Worm (Caenorhabditis elegans) whole organism, late embryonic: Measurements from ENCODE around the gene F35H8.12.

Source experiments
- C08G9.2 ChIP-seq: sonication (generic microtip); optimal IDR thresholded peaks from 2 replicates; lab custom pipeline; 2016; ENCODE audit warnings: mild to moderate bottlenecking, missing genetic modification characterization, moderate library complexity, missing compliant biosample characterization
- K02D7.2 ChIP-seq: sonication (generic microtip); optimal IDR thresholded peaks from 2 replicates; lab custom pipeline; 2017; ENCODE audit warnings: mild to moderate bottlenecking, missing genetic modification characterization, missing compliant biosample characterization
- ahr-1 ChIP-seq: sonication (generic microtip); optimal IDR thresholded peaks from 2 replicates; lab custom pipeline; 2016; ENCODE audit warnings: missing genetic modification characterization, missing compliant biosample characterization
- ama-1 ChIP-seq: fragments of 150-350 bp; optimal IDR thresholded peaks from 2 replicates; lab custom pipeline; 2014
- ceh-14 ChIP-seq: sonication (generic microtip); optimal IDR thresholded peaks from 2 replicates; lab custom pipeline; 2016; ENCODE audit warnings: missing genotype, missing genetic modification characterization, missing compliant biosample characterization
- ceh-2 ChIP-seq: sonication (generic microtip); optimal IDR thresholded peaks from 2 replicates; lab custom pipeline; 2016; ENCODE audit warnings: missing genotype, missing genetic modification characterization, missing compliant biosample characterization
- ceh-22 ChIP-seq: sonication (generic microtip); optimal IDR thresholded peaks from 2 replicates; lab custom pipeline; 2017; ENCODE audit warnings: missing biosample characterization, missing genetic modification characterization
- ceh-31 ChIP-seq: sonication (generic microtip); optimal IDR thresholded peaks from 2 replicates; lab custom pipeline; 2016; ENCODE audit warnings: missing genetic modification characterization, missing compliant biosample characterization
- ceh-34 ChIP-seq: sonication (generic microtip); optimal IDR thresholded peaks from 2 replicates; lab custom pipeline; 2016; ENCODE audit warnings: mild to moderate bottlenecking, missing genetic modification characterization, missing compliant biosample characterization
- ceh-48 ChIP-seq: sonication (generic microtip); optimal IDR thresholded peaks from 2 replicates; lab custom pipeline; 2016; ENCODE audit warnings: missing genetic modification characterization, inconsistent platforms, missing compliant biosample characterization
- dve-1 ChIP-seq: sonication (generic microtip); optimal IDR thresholded peaks from 2 replicates; lab custom pipeline; 2017; ENCODE audit warnings: antibody characterized with exemption, mild to moderate bottlenecking, missing genetic modification characterization, missing compliant biosample characterization
- elt-4 ChIP-seq: sonication (generic microtip); optimal IDR thresholded peaks from 2 replicates; lab custom pipeline; 2016; ENCODE audit warnings: missing genetic modification characterization, missing compliant biosample characterization
- fax-1 ChIP-seq: sonication (generic microtip); optimal IDR thresholded peaks from 2 replicates; lab custom pipeline; 2016; ENCODE audit warnings: missing genotype, missing genetic modification characterization, missing compliant biosample characterization
- fkh-10 ChIP-seq: fragments of 150-350 bp; optimal IDR thresholded peaks from 2 replicates; lab custom pipeline; 2014; ENCODE audit warnings: missing biosample characterization, missing genetic modification reagents, missing genetic modification characterization
- fkh-6 ChIP-seq: sonication (generic microtip); optimal IDR thresholded peaks from 2 replicates; lab custom pipeline; 2016; ENCODE audit warnings: missing genetic modification characterization, missing compliant biosample characterization
- hlh-13 ChIP-seq: fragments of 200-800 bp; sonication (Bioruptor generic); optimal IDR thresholded peaks from 2 replicates; lab custom pipeline; 2018; ENCODE audit warnings: mild to moderate bottlenecking, missing genetic modification characterization, missing compliant biosample characterization
- hlh-8 ChIP-seq: sonication (generic microtip); optimal IDR thresholded peaks from 2 replicates; lab custom pipeline; 2016; ENCODE audit warnings: missing genotype, missing genetic modification characterization, missing compliant biosample characterization
- lim-6 ChIP-seq: sonication (generic microtip); optimal IDR thresholded peaks from 2 replicates; lab custom pipeline; 2016; ENCODE audit warnings: missing genetic modification characterization, missing compliant biosample characterization
- lin-11 ChIP-seq: fragments of 200-800 bp; sonication (Bioruptor generic); optimal IDR thresholded peaks from 2 replicates; lab custom pipeline; 2018; ENCODE audit warnings: mild to moderate bottlenecking, missing genetic modification characterization, missing compliant biosample characterization
- madf-2 ChIP-seq: sonication (generic microtip); optimal IDR thresholded peaks from 2 replicates; lab custom pipeline; 2017; ENCODE audit warnings: missing genetic modification characterization, missing compliant biosample characterization
- mec-3 ChIP-seq: sonication (generic microtip); optimal IDR thresholded peaks from 2 replicates; lab custom pipeline; 2016; ENCODE audit warnings: borderline replicate concordance, missing genetic modification characterization, missing compliant biosample characterization
- nfya-1 ChIP-seq: sonication (generic microtip); optimal IDR thresholded peaks from 2 replicates; lab custom pipeline; 2017; ENCODE audit warnings: missing genetic modification characterization, mild to moderate bottlenecking, missing compliant biosample characterization, antibody characterized with exemption, moderate library complexity
- nhr-232 ChIP-seq: sonication (generic microtip); optimal IDR thresholded peaks from 2 replicates; lab custom pipeline; 2016; ENCODE audit warnings: missing genetic modification characterization, missing compliant biosample characterization
- npax-4 ChIP-seq: sonication (generic microtip); optimal IDR thresholded peaks from 2 replicates; lab custom pipeline; 2016; ENCODE audit warnings: missing genetic modification characterization, missing compliant biosample characterization
- odd-2 ChIP-seq: sonication (generic microtip); optimal IDR thresholded peaks from 2 replicates; lab custom pipeline; 2017; ENCODE audit warnings: antibody characterized with exemption, mild to moderate bottlenecking, missing genetic modification characterization, missing compliant biosample characterization
- pag-3 ChIP-seq: sonication (generic microtip); optimal IDR thresholded peaks from 2 replicates; lab custom pipeline; 2016; ENCODE audit warnings: missing compliant biosample characterization, missing genetic modification characterization, borderline replicate concordance
- pax-1 ChIP-seq: fragments of 150-350 bp; optimal IDR thresholded peaks from 2 replicates; lab custom pipeline; 2014; ENCODE audit warnings: missing biosample characterization, missing genetic modification characterization
- pha-2 ChIP-seq: sonication (generic microtip); optimal IDR thresholded peaks from 2 replicates; lab custom pipeline; 2017; ENCODE audit warnings: mild to moderate bottlenecking, missing genetic modification characterization, missing compliant biosample characterization
- pqm-1 ChIP-seq: sonication (generic microtip); optimal IDR thresholded peaks from 2 replicates; lab custom pipeline; 2016; ENCODE audit warnings: missing genetic modification characterization, missing compliant biosample characterization
- pros-1 ChIP-seq: fragments of 150-350 bp; optimal IDR thresholded peaks from 2 replicates; lab custom pipeline; 2014; ENCODE audit warnings: missing biosample characterization, missing genetic modification reagents, missing genetic modification characterization
- ref-2 ChIP-seq: sonication (generic microtip); optimal IDR thresholded peaks from 2 replicates; lab custom pipeline; 2016; ENCODE audit warnings: missing genetic modification characterization, missing compliant biosample characterization
- rnt-1 ChIP-seq: sonication (generic microtip); optimal IDR thresholded peaks from 2 replicates; lab custom pipeline; 2016; ENCODE audit warnings: missing genetic modification characterization, missing compliant biosample characterization
- sdc-2 ChIP-seq: sonication (generic microtip); optimal IDR thresholded peaks from 2 replicates; lab custom pipeline; 2016; ENCODE audit warnings: missing genotype, missing genetic modification characterization, missing compliant biosample characterization
- sox-2 ChIP-seq: fragments of 200-800 bp; sonication (Bioruptor generic); IDR thresholded peaks from 2 replicates; pipeline ENCODE4 v1.3.6; 2022; ENCODE audit warnings: missing genetic modification reagents, missing genetic modification characterization, missing compliant biosample characterization
- syd-9 ChIP-seq: sonication (generic microtip); optimal IDR thresholded peaks from 2 replicates; lab custom pipeline; 2016; ENCODE audit warnings: mild to moderate bottlenecking, missing genetic modification characterization, moderate library complexity, missing compliant biosample characterization
- tbx-2 ChIP-seq: sonication (generic microtip); optimal IDR thresholded peaks from 2 replicates; lab custom pipeline; 2016; ENCODE audit warnings: missing genetic modification characterization, missing compliant biosample characterization
- tbx-7 ChIP-seq: sonication (generic microtip); optimal IDR thresholded peaks from 2 replicates; lab custom pipeline; 2016; ENCODE audit warnings: missing genotype, missing genetic modification characterization, missing compliant biosample characterization
- ttx-3 ChIP-seq: sonication (generic microtip); optimal IDR thresholded peaks from 2 replicates; lab custom pipeline; 2016; ENCODE audit warnings: missing genetic modification reagents, missing genetic modification characterization, missing compliant biosample characterization
- unc-55 ChIP-seq: sonication (generic microtip); optimal IDR thresholded peaks from 2 replicates; lab custom pipeline; 2017; ENCODE audit warnings: missing biosample characterization, missing genetic modification reagents, missing genetic modification characterization
- zip-5 ChIP-seq: sonication (generic microtip); optimal IDR thresholded peaks from 2 replicates; lab custom pipeline; 2016; ENCODE audit warnings: missing genetic modification characterization, missing compliant biosample characterization

The F35H8.12 gene

ce11 chrII:9573412-9573811 lies 21.8 kb downstream of the F35H8.12 start:
- TF ChIP-seq K02D7.2 (tag; lab: Kevin White, UChicago) (no peak), nfya-1 (tag; lab: Kevin White, UChicago) (peak; percentile 20), hlh-13 (GFP tag; lab: Kevin White, UChicago) (no peak), ceh-31 (tag; lab: Kevin White, UChicago) (peak; percentile 7)

ce11 chrII:9574406-9574805 lies 22.8 kb downstream of the F35H8.12 start:
- TF ChIP-seq madf-2 (tag; lab: Kevin White, UChicago) = no peak
- TF ChIP-seq sox-2 (GFP tag; lab: Robert Waterston, UW) = peak; percentile 81
- TF ChIP-seq rnt-1 (tag; lab: Kevin White, UChicago) = no peak
- TF ChIP-seq ref-2 (tag; lab: Kevin White, UChicago) = peak; percentile 60
- TF ChIP-seq ama-1 = no peak
- no peak for TF ChIP-seq hlh-8 (tag; lab: Kevin White, UChicago)
- TF ChIP-seq fax-1 (tag; lab: Kevin White, UChicago) = no peak
- TF ChIP-seq ceh-22 = no peak
- TF ChIP-seq ceh-48 (tag; lab: Kevin White, UChicago) = no peak
- TF ChIP-seq pag-3 (tag; lab: Kevin White, UChicago) = no peak
- TF ChIP-seq nfya-1 (tag; lab: Kevin White, UChicago) = peak; percentile 13
- no peak for TF ChIP-seq C08G9.2 (tag; lab: Kevin White, UChicago)
- TF ChIP-seq fkh-10 (GFP tag; lab: Kevin White, UChicago) = no peak
- no peak for TF ChIP-seq mec-3 (tag; lab: Kevin White, UChicago)
- no peak for TF ChIP-seq fkh-6 (tag; lab: Kevin White, UChicago)
- TF ChIP-seq ceh-31 (tag; lab: Kevin White, UChicago) = peak; percentile 90
- peak; percentile 81 for TF ChIP-seq pros-1 (tag; lab: Kevin White, UChicago)
- peak; percentile 8 for TF ChIP-seq tbx-2 (tag; lab: Kevin White, UChicago)
- no peak for TF ChIP-seq syd-9 (tag; lab: Kevin White, UChicago)

- TF ChIP-seq lin-11 (tag; lab: Kevin White, UChicago) (no peak), zip-5 (tag; lab: Kevin White, UChicago) (no peak), dve-1 (tag; lab: Kevin White, UChicago) (no peak), odd-2 (tag; lab: Kevin White, UChicago) (no peak), ceh-2 (tag; lab: Kevin White, UChicago) (no peak), ceh-14 (tag; lab: Kevin White, UChicago) (no peak), ttx-3 (tag; lab: Kevin White, UChicago) (no peak), pqm-1 (tag; lab: Kevin White, UChicago) (no peak), syd-9 (tag; lab: Kevin White, UChicago) (no peak), ceh-34 (tag; lab: Kevin White, UChicago) (no peak)
Observed at ce11 chrII:9575670-9576069, 24.0 kb downstream of the F35H8.12 start, which contains the start of gene exc-7. exc-7 (plus strand) TSS chrII:9575970.

ce11 chrII:9576707-9577106 lies 25.1 kb downstream of the F35H8.12 start:
- TF ChIP-seq hlh-8 (tag; lab: Kevin White, UChicago) (no peak), tbx-7 (tag; lab: Kevin White, UChicago) (no peak), ceh-34 (tag; lab: Kevin White, UChicago) (no peak), pha-2 (no peak), ceh-31 (tag; lab: Kevin White, UChicago) (no peak), elt-4 (no peak), ceh-14 (tag; lab: Kevin White, UChicago) (no peak), nhr-232 (tag; lab: Kevin White, UChicago) (no peak), unc-55 (GFP tag; lab: Kevin White, UChicago) (no peak), pax-1 (tag; lab: Kevin White, UChicago) (no peak), npax-4 (tag; lab: Kevin White, UChicago) (no peak), zip-5 (tag; lab: Kevin White, UChicago) (no peak), pros-1 (tag; lab: Kevin White, UChicago) (no peak), ttx-3 (tag; lab: Kevin White, UChicago) (no peak), ahr-1 (tag; lab: Kevin White, UChicago) (no peak), sdc-2 (tag; lab: Kevin White, UChicago) (no peak), lim-6 (tag; lab: Kevin White, UChicago) (no peak)
